Fruit fly (Drosophila melanogaster) whole organism, embryonic: ENCODE results near the gene Kap3.
A peak's percentile ranks its signal among the peaks of the same experiment; 100 is the strongest.

Experiments
- Atf6 ChIP-seq: fragments of 200-800 bp; sonication (Bioruptor generic); IDR thresholded peaks from 2 replicates; pipeline ENCODE4 v1.3.6; 2022; ENCODE audit warnings: missing biosample characterization, missing genetic modification characterization
- B-H2 ChIP-seq: fragments of 200-800 bp; sonication (Bioruptor generic); optimal IDR thresholded peaks from 2 replicates; lab custom pipeline; 2018; ENCODE audit warnings: missing biosample characterization, mild to moderate bottlenecking, missing genetic modification characterization
- BEAF-32 ChIP-seq: fragments of 200-800 bp; sonication (Bioruptor generic); optimal IDR thresholded peaks from 3 replicates; lab custom pipeline; 2017; ENCODE audit warnings: missing biosample characterization, missing genetic modification characterization, mild to moderate bottlenecking, moderate library complexity, missing genetic modification reagents
- Blimp-1 ChIP-seq: fragments of 200-800 bp; sonication (Bioruptor generic); optimal IDR thresholded peaks from 3 replicates; lab custom pipeline; 2018; ENCODE audit warnings: missing biosample characterization, missing genetic modification characterization, mild to moderate bottlenecking, moderate library complexity, missing genetic modification reagents
- Bteb2 ChIP-seq: fragments of 200-800 bp; sonication (Bioruptor generic); optimal IDR thresholded peaks from 2 replicates; lab custom pipeline; 2016; ENCODE audit warnings: missing biosample characterization, missing genetic modification characterization
- CG10366 ChIP-seq: fragments of 200-800 bp; sonication (Bioruptor generic); IDR thresholded peaks from 2 replicates; pipeline ENCODE4 v1.3.6; 2022; ENCODE audit warnings: missing biosample characterization, missing genetic modification characterization
- CG10462 ChIP-seq: fragments of 200-800 bp; sonication (Bioruptor generic); optimal IDR thresholded peaks from 2 replicates; lab custom pipeline; 2016; ENCODE audit warnings: missing biosample characterization, missing genetic modification characterization
- CG11560 ChIP-seq: fragments of 200-800 bp; sonication (Bioruptor generic); IDR thresholded peaks from 3 replicates; pipeline ENCODE4 v1.3.6; 2022; ENCODE audit warnings: missing biosample characterization, missing genetic modification characterization
- CG12071 ChIP-seq: fragments of 200-800 bp; sonication (Bioruptor generic); optimal IDR thresholded peaks from 3 replicates; lab custom pipeline; 2018; ENCODE audit warnings: missing biosample characterization, mild to moderate bottlenecking, missing genetic modification characterization
- CG12769 ChIP-seq: fragments of 200-800 bp; sonication (Bioruptor generic); optimal IDR thresholded peaks from 2 replicates; lab custom pipeline; 2019; ENCODE audit warnings: missing biosample characterization, mild to moderate bottlenecking, missing genetic modification characterization, moderate library complexity
- CG15073 ChIP-seq: fragments of 200-800 bp; sonication (Bioruptor generic); optimal IDR thresholded peaks from 2 replicates; lab custom pipeline; 2016; ENCODE audit warnings: missing biosample characterization, missing genetic modification characterization
- CG15601 ChIP-seq: fragments of 200-800 bp; sonication (Bioruptor generic); optimal IDR thresholded peaks from 3 replicates; lab custom pipeline; 2019; ENCODE audit warnings: missing biosample characterization, mild to moderate bottlenecking, missing genetic modification characterization, moderate library complexity
- CG1647 ChIP-seq: fragments of 200-800 bp; sonication (Bioruptor generic); optimal IDR thresholded peaks from 3 replicates; lab custom pipeline; 2016; ENCODE audit warnings: missing biosample characterization, missing genetic modification characterization
- CG16779 ChIP-seq: fragments of 200-800 bp; sonication (Bioruptor generic); IDR thresholded peaks from 2 replicates; pipeline ENCODE4 v1.3.6; 2022; ENCODE audit warnings: missing biosample characterization, missing genetic modification characterization
- CG17568 ChIP-seq: fragments of 200-800 bp; sonication (Bioruptor generic); optimal IDR thresholded peaks from 2 replicates; lab custom pipeline; 2018; ENCODE audit warnings: missing biosample characterization, mild to moderate bottlenecking, missing genetic modification characterization, moderate library complexity
- CG18619 ChIP-seq: fragments of 200-800 bp; sonication (Bioruptor generic); optimal IDR thresholded peaks from 3 replicates; lab custom pipeline; 2017; ENCODE audit warnings: missing biosample characterization, mild to moderate bottlenecking, missing genetic modification characterization
- CG18764 ChIP-seq: fragments of 200-800 bp; sonication (Bioruptor generic); optimal IDR thresholded peaks from 3 replicates; lab custom pipeline; 2016; ENCODE audit warnings: missing biosample characterization, missing genetic modification characterization
- CG2712 ChIP-seq: fragments of 200-800 bp; optimal IDR thresholded peaks from 3 replicates; lab custom pipeline; 2019; ENCODE audit warnings: missing biosample characterization, mild to moderate bottlenecking, missing genetic modification characterization, moderate library complexity
- CG30431 ChIP-seq: fragments of 200-800 bp; sonication (Bioruptor generic); optimal IDR thresholded peaks from 2 replicates; lab custom pipeline; 2017; ENCODE audit warnings: missing biosample characterization, missing genetic modification characterization
- CG6254 ChIP-seq: fragments of 200-800 bp; sonication (Bioruptor generic); optimal IDR thresholded peaks from 3 replicates; lab custom pipeline; 2017; ENCODE audit warnings: mild to moderate bottlenecking, missing biosample characterization, missing genetic modification reagents, missing genetic modification characterization
- CG7963 ChIP-seq: fragments of 200-800 bp; sonication (Bioruptor generic); IDR thresholded peaks from 3 replicates; pipeline ENCODE4 v1.3.6; 2022; ENCODE audit warnings: missing biosample characterization, missing genetic modification characterization; ENCODE audit not compliant: partially characterized antibody
- CG8359 ChIP-seq: fragments of 200-800 bp; sonication (Bioruptor generic); optimal IDR thresholded peaks from 2 replicates; lab custom pipeline; 2017; ENCODE audit warnings: missing biosample characterization, mild to moderate bottlenecking, missing genetic modification characterization, borderline replicate concordance
- CG8478 ChIP-seq: fragments of >200 bp; optimal IDR thresholded peaks from 2 replicates; lab custom pipeline; 2018
- CG8924 ChIP-seq: fragments of 200-800 bp; optimal IDR thresholded peaks from 3 replicates; lab custom pipeline; 2019; ENCODE audit warnings: missing biosample characterization, mild to moderate bottlenecking, missing genetic modification characterization, moderate library complexity
- CTCF ChIP-seq: fragments of 200-800 bp; sonication (Bioruptor generic); optimal IDR thresholded peaks from 2 replicates; lab custom pipeline; 2017; ENCODE audit warnings: missing biosample characterization, mild to moderate bottlenecking, missing genetic modification characterization, moderate library complexity
- CoRest ChIP-seq: fragments of 200-800 bp; sonication (Bioruptor generic); optimal IDR thresholded peaks from 3 replicates; lab custom pipeline; 2018; ENCODE audit warnings: missing biosample characterization, mild to moderate bottlenecking, missing genetic modification characterization, moderate library complexity
- Drgx ChIP-seq: fragments of 200-800 bp; sonication (Bioruptor generic); IDR thresholded peaks from 2 replicates; pipeline ENCODE4 v1.3.6; 2022; ENCODE audit warnings: missing biosample characterization, missing genetic modification characterization
- HLHmδ ChIP-seq: fragments of 200-800 bp; sonication (Bioruptor generic); optimal IDR thresholded peaks from 2 replicates; lab custom pipeline; 2018; ENCODE audit warnings: missing biosample characterization, mild to moderate bottlenecking, missing genetic modification characterization, moderate library complexity
- HmgZ ChIP-seq: fragments of 200-800 bp; sonication (Bioruptor generic); optimal IDR thresholded peaks from 2 replicates; lab custom pipeline; 2018; ENCODE audit warnings: missing biosample characterization, mild to moderate bottlenecking, missing genetic modification characterization
- Lhr ChIP-seq: fragments of 200-800 bp; sonication (Bioruptor generic); optimal IDR thresholded peaks from 3 replicates; lab custom pipeline; 2017; ENCODE audit warnings: mild to moderate bottlenecking, missing biosample characterization, missing genetic modification reagents, missing genetic modification characterization
- MTF-1 ChIP-seq: fragments of 200-800 bp; sonication (Bioruptor generic); optimal IDR thresholded peaks from 2 replicates; lab custom pipeline; 2018; ENCODE audit warnings: missing biosample characterization, mild to moderate bottlenecking, missing genetic modification characterization, borderline replicate concordance
- Pdp1 ChIP-seq, 2 experiments: fragments of 200-800 bp; sonication (Bioruptor generic); optimal IDR thresholded peaks; 3 replicates each; lab custom pipeline; 2016; ENCODE audit warnings: missing biosample characterization in 2 of 2, missing genetic modification characterization in 2 of 2, mild to moderate bottlenecking in 1 of 2, moderate library complexity in 1 of 2
- Sin3A ChIP-seq: fragments of >200 bp; optimal IDR thresholded peaks from 2 replicates; lab custom pipeline; 2018
- Sox100B ChIP-seq: fragments of 200-800 bp; sonication (Bioruptor generic); optimal IDR thresholded peaks from 3 replicates; lab custom pipeline; 2018; ENCODE audit warnings: missing biosample characterization, mild to moderate bottlenecking, missing genetic modification characterization
- Sox102F ChIP-seq: fragments of 200-800 bp; sonication (Bioruptor generic); optimal IDR thresholded peaks from 2 replicates; lab custom pipeline; 2018; ENCODE audit warnings: missing biosample characterization, mild to moderate bottlenecking, missing genetic modification characterization, moderate library complexity
- ac ChIP-seq: fragments of 200-800 bp; sonication (Bioruptor generic); optimal IDR thresholded peaks from 3 replicates; lab custom pipeline; 2017; ENCODE audit warnings: missing biosample characterization, mild to moderate bottlenecking, missing genetic modification characterization
- ato ChIP-seq: fragments of 200-800 bp; sonication (Bioruptor generic); IDR thresholded peaks from 2 replicates; pipeline ENCODE4 v1.3.6; 2022; ENCODE audit warnings: missing biosample characterization, missing genetic modification characterization; ENCODE audit not compliant: partially characterized antibody
- da ChIP-seq: fragments of 200-800 bp; sonication (Bioruptor generic); optimal IDR thresholded peaks from 2 replicates; lab custom pipeline; 2016; ENCODE audit warnings: missing biosample characterization, missing genetic modification characterization
- disco-r ChIP-seq: fragments of 200-800 bp; sonication (Bioruptor generic); optimal IDR thresholded peaks from 2 replicates; lab custom pipeline; 2016; ENCODE audit warnings: missing biosample characterization, missing genetic modification characterization
- eve ChIP-seq, 2 experiments: fragments of >200 bp; optimal IDR thresholded peaks; 2 replicates each; lab custom pipeline; 2017; ENCODE audit warnings: missing biosample characterization in 2 of 2, missing genetic modification characterization in 2 of 2
- gcm ChIP-seq: fragments of 200-800 bp; sonication (Bioruptor generic); optimal IDR thresholded peaks from 2 replicates; lab custom pipeline; 2019; ENCODE audit warnings: missing biosample characterization, mild to moderate bottlenecking, missing genetic modification characterization, moderate library complexity
- hbn ChIP-seq: fragments of 200-800 bp; sonication (Bioruptor generic); IDR thresholded peaks from 2 replicates; pipeline ENCODE4 v1.3.6; 2022; ENCODE audit warnings: missing biosample characterization, missing genetic modification characterization; ENCODE audit not compliant: partially characterized antibody
- her ChIP-seq: fragments of 200-800 bp; sonication (Bioruptor generic); optimal IDR thresholded peaks from 2 replicates; lab custom pipeline; 2016; ENCODE audit warnings: missing biosample characterization, missing genetic modification characterization
- ind ChIP-seq: fragments of 200-800 bp; sonication (Bioruptor generic); optimal IDR thresholded peaks from 3 replicates; lab custom pipeline; 2016; ENCODE audit warnings: missing biosample characterization, missing genetic modification characterization
- kah ChIP-seq: fragments of 200-800 bp; sonication (Bioruptor generic); optimal IDR thresholded peaks from 2 replicates; lab custom pipeline; 2018; ENCODE audit warnings: missing biosample characterization, mild to moderate bottlenecking, missing genetic modification characterization
- kni ChIP-seq: fragments of 200-800 bp; sonication (Bioruptor generic); optimal IDR thresholded peaks from 3 replicates; lab custom pipeline; 2017; ENCODE audit warnings: mild to moderate bottlenecking, missing biosample characterization, missing genetic modification reagents, missing genetic modification characterization
- oc ChIP-seq: fragments of 200-800 bp; sonication (Bioruptor generic); optimal IDR thresholded peaks from 2 replicates; lab custom pipeline; 2018; ENCODE audit warnings: missing biosample characterization, mild to moderate bottlenecking, missing genetic modification characterization, moderate library complexity
- sens ChIP-seq: fragments of 200-800 bp; sonication (Bioruptor generic); peaks from one replicate; lab custom pipeline; 2016; ENCODE audit warnings: missing biosample characterization, missing genetic modification characterization
- sens-2 ChIP-seq: fragments of 200-800 bp; sonication (Bioruptor generic); IDR thresholded peaks from 2 replicates; pipeline ENCODE4 v1.3.6; 2022; ENCODE audit warnings: missing biosample characterization, missing genetic modification characterization
- slp2 ChIP-seq: fragments of 200-800 bp; sonication (Bioruptor generic); optimal IDR thresholded peaks from 2 replicates; lab custom pipeline; 2016; ENCODE audit warnings: missing biosample characterization, missing genetic modification characterization
- trh ChIP-seq: fragments of 200-800 bp; sonication (Bioruptor generic); optimal IDR thresholded peaks from 2 replicates; lab custom pipeline; 2016; ENCODE audit warnings: missing biosample characterization, missing genetic modification characterization
- vfl ChIP-seq: fragments of 200-800 bp; sonication (Bioruptor generic); optimal IDR thresholded peaks from 2 replicates; lab custom pipeline; 2016; ENCODE audit warnings: missing biosample characterization, missing genetic modification characterization

The Kap3 gene

dm6 chrX:11379139-11379538, 39.3 kb upstream of the Kap3 start (continued):
- TF ChIP-seq CG15073 (GFP tag; lab: Kevin White, UChicago) (no peak), CG1647 (GFP tag; lab: Kevin White, UChicago) (no peak), CG16779 (GFP tag; lab: Robert Waterston, UW) (no peak), gcm (GFP tag; lab: Kevin White, UChicago) (no peak), trh (GFP tag; lab: Kevin White, UChicago) (no peak), vfl (GFP tag; lab: Kevin White, UChicago) (no peak), her (GFP tag; lab: Kevin White, UChicago) (no peak), Drgx (peak; percentile 23; the same call in 1 of the 2 replicates), da (GFP tag; lab: Kevin White, UChicago) (no peak), CG7963 (GFP tag; lab: Robert Waterston, UW) (no peak), CG12071 (GFP tag; lab: Kevin White, UChicago) (peak; percentile 39), CG11560 (tag; lab: Robert Waterston, UW) (no peak), sens (peak; percentile 54), BEAF-32 (GFP tag; lab: Kevin White, UChicago) (no peak), ac (GFP tag; lab: Kevin White, UChicago) (no peak), CG10462 (GFP tag; lab: Kevin White, UChicago) (no peak), CG18764 (GFP tag; lab: Kevin White, UChicago) (no peak), CG15601 (tag; lab: Kevin White, UChicago) (no peak), ind (GFP tag; lab: Kevin White, UChicago) (no peak), CG2712 (tag; lab: Kevin White, UChicago) (peak; percentile 50), kah (GFP tag; lab: Kevin White, UChicago) (no peak), CoRest (tag; lab: Kevin White, UChicago) (peak; percentile 41), CG6254 (GFP tag; lab: Kevin White, UChicago) (no peak), Sox100B (peak; percentile 10), MTF-1 (GFP tag; lab: Kevin White, UChicago) (no peak), CG8924 (tag; lab: Kevin White, UChicago) (peak; percentile 53), hbn (no peak), CG8478 (lab: Kevin White, UChicago) (no peak), CG8359 (GFP tag; lab: Kevin White, UChicago) (no peak), CTCF (GFP tag; lab: Kevin White, UChicago) (no peak), B-H2 (GFP tag; lab: Kevin White, UChicago) (peak; percentile 62), HLHmδ (GFP tag; lab: Kevin White, UChicago) (no peak), Sin3A (no peak), Atf6 (GFP tag; lab: Robert Waterston, UW) (peak; percentile 55), Lhr (GFP tag; lab: Kevin White, UChicago) (no peak), CG12769 (tag; lab: Kevin White, UChicago) (peak; percentile 80), eve (GFP tag; optimal IDR thresholded peaks at IDR 0.05; lab: Kevin White, UChicago) (no peak), CG10366 (GFP tag; lab: Robert Waterston, UW) (peak; percentile 16; the same call in 1 of the 2 replicates), HmgZ (tag; lab: Kevin White, UChicago) (peak; percentile 35), ato (GFP tag; lab: Robert Waterston, UW) (no peak), kni (GFP tag; lab: Kevin White, UChicago) (no peak), CG18619 (peak; percentile 14), Blimp-1 (peak; percentile 32), slp2 (GFP tag; lab: Kevin White, UChicago) (no peak), CG17568 (GFP tag; lab: Kevin White, UChicago) (no peak), Sox102F (peak; percentile 44), sens-2 (GFP tag; lab: Robert Waterston, UW) (0 out of 2 replicates have a peak, but pooled peaks have one; percentile 15), disco-r (no peak), CG30431 (GFP tag; lab: Kevin White, UChicago) (no peak), oc (tag; lab: Kevin White, UChicago) (no peak), Bteb2 (peak; percentile 6), Pdp1 (GFP tag; optimal IDR thresholded peaks at IDR 0.05; lab: Kevin White, UChicago) (peak in 1 of 2 experiments; percentile 41)
